Fruit fly (Drosophila melanogaster) whole organism, embryonic: ENCODE measurements around the gene CG17207.

Source experiments
- Adf1 ChIP-seq: fragments of 200-800 bp; sonication (Bioruptor generic); IDR thresholded peaks from 2 replicates; pipeline ENCODE4 v1.3.6; 2022; ENCODE audit warnings: missing biosample characterization, missing genetic modification characterization
- BtbVII ChIP-seq: fragments of 200-800 bp; sonication (Bioruptor generic); optimal IDR thresholded peaks from 3 replicates; lab custom pipeline; 2017; ENCODE audit warnings: missing biosample characterization, mild to moderate bottlenecking, missing genetic modification characterization
- CG1024 ChIP-seq: fragments of 200-800 bp; sonication (Bioruptor generic); IDR thresholded peaks from 2 replicates; pipeline ENCODE4 v1.3.6; 2022; ENCODE audit warnings: missing biosample characterization, missing genetic modification characterization
- CG11247 ChIP-seq: fragments of 200-800 bp; sonication (Bioruptor generic); IDR thresholded peaks from 2 replicates; pipeline ENCODE4 v1.3.6; 2022; ENCODE audit warnings: missing biosample characterization, missing genetic modification characterization
- CG12104 ChIP-seq: fragments of 200-800 bp; sonication (Bioruptor generic); optimal IDR thresholded peaks from 3 replicates; lab custom pipeline; 2016; ENCODE audit warnings: missing biosample characterization, missing genetic modification characterization
- CG12155 ChIP-seq: fragments of 200-800 bp; sonication (Bioruptor generic); optimal IDR thresholded peaks from 3 replicates; lab custom pipeline; 2016; ENCODE audit warnings: missing biosample characterization, missing genetic modification characterization
- CG15073 ChIP-seq: fragments of 200-800 bp; sonication (Bioruptor generic); optimal IDR thresholded peaks from 2 replicates; lab custom pipeline; 2016; ENCODE audit warnings: missing biosample characterization, missing genetic modification characterization
- CG15514 ChIP-seq: fragments of 200-800 bp; sonication (Bioruptor generic); optimal IDR thresholded peaks from 3 replicates; lab custom pipeline; 2017; ENCODE audit warnings: missing biosample characterization, missing genetic modification characterization, mild to moderate bottlenecking, moderate library complexity, missing genetic modification reagents
- CG16813 ChIP-seq: fragments of 200-800 bp; sonication (Bioruptor generic); IDR thresholded peaks from 3 replicates; pipeline ENCODE4 v1.3.6; 2022; ENCODE audit warnings: missing biosample characterization, missing genetic modification characterization; ENCODE audit not compliant: partially characterized antibody
- CG17612 ChIP-seq: fragments of 200-800 bp; sonication (Bioruptor generic); IDR thresholded peaks from 2 replicates; pipeline ENCODE4 v1.3.6; 2022; ENCODE audit warnings: missing biosample characterization, missing genetic modification characterization
- CG18764 ChIP-seq: fragments of 200-800 bp; sonication (Bioruptor generic); optimal IDR thresholded peaks from 3 replicates; lab custom pipeline; 2016; ENCODE audit warnings: missing biosample characterization, missing genetic modification characterization
- CG3065 ChIP-seq: fragments of 200-800 bp; sonication (Bioruptor generic); optimal IDR thresholded peaks from 2 replicates; lab custom pipeline; 2016; ENCODE audit warnings: missing biosample characterization, missing genetic modification characterization
- CG32767 ChIP-seq: fragments of 200-800 bp; sonication (Bioruptor generic); IDR thresholded peaks from 2 replicates; pipeline ENCODE4 v1.3.6; 2022; ENCODE audit warnings: missing biosample characterization, missing genetic modification characterization
- CG34224 ChIP-seq: fragments of 200-800 bp; sonication (Bioruptor generic); IDR thresholded peaks from 3 replicates; pipeline ENCODE4 v1.3.6; 2022; ENCODE audit warnings: missing biosample characterization, missing genetic modification characterization; ENCODE audit not compliant: partially characterized antibody
- CG4820 ChIP-seq: fragments of 200-800 bp; sonication (Bioruptor generic); optimal IDR thresholded peaks from 3 replicates; lab custom pipeline; 2016; ENCODE audit warnings: missing biosample characterization, missing genetic modification characterization
- CG6272 ChIP-seq: fragments of 200-800 bp; sonication (Bioruptor generic); IDR thresholded peaks from 2 replicates; pipeline ENCODE4 v1.3.6; 2022; ENCODE audit warnings: missing biosample characterization, missing genetic modification characterization
- CG6813 ChIP-seq: fragments of 200-800 bp; sonication (Bioruptor generic); optimal IDR thresholded peaks from 2 replicates; lab custom pipeline; 2017; ENCODE audit warnings: missing biosample characterization, missing genetic modification characterization, mild to moderate bottlenecking, moderate library complexity, missing genetic modification reagents
- CG7271 ChIP-seq: fragments of 200-800 bp; sonication (Bioruptor generic); optimal IDR thresholded peaks from 2 replicates; lab custom pipeline; 2018; ENCODE audit warnings: missing biosample characterization, mild to moderate bottlenecking, missing genetic modification characterization, moderate library complexity
- CG7963 ChIP-seq: fragments of 200-800 bp; sonication (Bioruptor generic); IDR thresholded peaks from 3 replicates; pipeline ENCODE4 v1.3.6; 2022; ENCODE audit warnings: missing biosample characterization, missing genetic modification characterization; ENCODE audit not compliant: partially characterized antibody
- CG8089 ChIP-seq: fragments of 200-800 bp; sonication (Bioruptor generic); optimal IDR thresholded peaks from 3 replicates; lab custom pipeline; 2016; ENCODE audit warnings: missing biosample characterization, missing genetic modification characterization
- Camta ChIP-seq: fragments of 200-800 bp; sonication (Bioruptor generic); optimal IDR thresholded peaks from 2 replicates; lab custom pipeline; 2016; ENCODE audit warnings: missing biosample characterization, missing genetic modification characterization
- D ChIP-seq, 2 experiments: fragments of 200-800 bp in 1 of 2; fragments of >200 bp in 1 of 2; sonication (Bioruptor generic) in 1 of 2; optimal IDR thresholded peaks; 2 replicates in 1 of 2; 3 replicates in 1 of 2; lab custom pipeline; 2017; ENCODE audit warnings: mild to moderate bottlenecking in 1 of 2, missing biosample characterization in 1 of 2, missing genetic modification characterization in 1 of 2, missing genetic modification reagents in 1 of 2
- Dad ChIP-seq: fragments of 200-800 bp; sonication (Bioruptor generic); optimal IDR thresholded peaks from 3 replicates; lab custom pipeline; 2016; ENCODE audit warnings: missing biosample characterization, missing genetic modification characterization
- Dip2 ChIP-seq: fragments of 200-800 bp; sonication (Bioruptor generic); IDR thresholded peaks from 2 replicates; pipeline ENCODE4 v1.3.6; 2022; ENCODE audit warnings: missing biosample characterization, missing genetic modification characterization
- Dip3 ChIP-seq: fragments of 200-800 bp; sonication (Bioruptor generic); optimal IDR thresholded peaks from 3 replicates; lab custom pipeline; 2016; ENCODE audit warnings: missing biosample characterization, missing genetic modification characterization
- Doc3 ChIP-seq: fragments of 200-800 bp; sonication (Bioruptor generic); IDR thresholded peaks from 3 replicates; pipeline ENCODE4 v1.3.6; 2022; ENCODE audit warnings: missing biosample characterization, missing genetic modification characterization; ENCODE audit not compliant: partially characterized antibody
- Lhr ChIP-seq: fragments of 200-800 bp; sonication (Bioruptor generic); optimal IDR thresholded peaks from 3 replicates; lab custom pipeline; 2017; ENCODE audit warnings: mild to moderate bottlenecking, missing biosample characterization, missing genetic modification reagents, missing genetic modification characterization
- Med ChIP-seq: fragments of 200-800 bp; sonication (Bioruptor generic); peaks from one replicate; lab custom pipeline; 2016; ENCODE audit warnings: missing biosample characterization, missing genetic modification characterization, mild to moderate bottlenecking, inconsistent platforms, moderate library complexity
- NFAT ChIP-seq: fragments of 200-800 bp; sonication (Bioruptor generic); IDR thresholded peaks from 2 replicates; pipeline ENCODE4 v1.3.6; 2022; ENCODE audit warnings: missing biosample characterization, missing genetic modification characterization
- Nf-YC ChIP-seq: fragments of 200-800 bp; optimal IDR thresholded peaks from 3 replicates; lab custom pipeline; 2019; ENCODE audit warnings: missing biosample characterization, mild to moderate bottlenecking, missing genetic modification characterization, moderate library complexity
- NfI ChIP-seq: fragments of 200-800 bp; sonication (Bioruptor generic); optimal IDR thresholded peaks from 3 replicates; lab custom pipeline; 2018; ENCODE audit warnings: missing biosample characterization, mild to moderate bottlenecking, missing genetic modification characterization, moderate library complexity
- Opbp ChIP-seq: fragments of 200-800 bp; sonication (Bioruptor generic); IDR thresholded peaks from 3 replicates; pipeline ENCODE4 v1.3.6; 2022; ENCODE audit warnings: missing biosample characterization, missing genetic modification characterization; ENCODE audit not compliant: partially characterized antibody
- Scr ChIP-seq: fragments of 200-800 bp; sonication (Bioruptor generic); IDR thresholded peaks from 2 replicates; pipeline ENCODE4 v1.3.6; 2022; ENCODE audit warnings: missing biosample characterization, missing genetic modification characterization; ENCODE audit not compliant: partially characterized antibody
- Ssrp ChIP-seq: fragments of 200-800 bp; sonication (Bioruptor generic); optimal IDR thresholded peaks from 2 replicates; lab custom pipeline; 2018; ENCODE audit warnings: missing biosample characterization, mild to moderate bottlenecking, missing genetic modification characterization, moderate library complexity
- bbx ChIP-seq: fragments of 200-800 bp; sonication (Bioruptor generic); IDR thresholded peaks from 2 replicates; pipeline ENCODE4 v1.3.6; 2022; ENCODE audit warnings: missing biosample characterization, missing genetic modification characterization; ENCODE audit not compliant: partially characterized antibody
- bowl ChIP-seq: fragments of 200-800 bp; sonication (Bioruptor generic); IDR thresholded peaks from 2 replicates; pipeline ENCODE4 v1.3.6; 2022; ENCODE audit warnings: missing biosample characterization, missing genetic modification characterization
- crc ChIP-seq: fragments of 200-800 bp; sonication (Bioruptor generic); optimal IDR thresholded peaks from 2 replicates; lab custom pipeline; 2016; ENCODE audit warnings: missing biosample characterization, missing genetic modification characterization
- dysf ChIP-seq: fragments of 200-800 bp; sonication (Bioruptor generic); IDR thresholded peaks from 3 replicates; pipeline ENCODE4 v1.3.6; 2022; ENCODE audit warnings: missing biosample characterization, missing genetic modification characterization
- ken ChIP-seq: fragments of 200-800 bp; sonication (Bioruptor generic); IDR thresholded peaks from 3 replicates; pipeline ENCODE4 v1.3.6; 2022; ENCODE audit warnings: missing biosample characterization, missing genetic modification characterization
- lola ChIP-seq, 3 experiments: fragments of >200 bp in 2 of 3; fragments of 200-800 bp in 1 of 3; sonication (Bioruptor generic) in 1 of 3; optimal IDR thresholded peaks; 2 replicates each; lab custom pipeline; 2017 to 2019; ENCODE audit warnings: missing biosample characterization in 3 of 3, missing genetic modification characterization in 3 of 3, mild to moderate bottlenecking in 1 of 3, moderate library complexity in 1 of 3
- pan ChIP-seq, 4 experiments: fragments of >200 bp in 3 of 4; fragments of 200-800 bp in 1 of 4; sonication (Bioruptor generic) in 1 of 4; optimal IDR thresholded peaks in 3 of 4; IDR thresholded peaks in 1 of 4; 2 replicates each; pipeline versions ENCODE4 v1.3.6 to Lab custom; 2017 to 2022; ENCODE audit warnings: missing biosample characterization in 2 of 4, missing genetic modification characterization in 2 of 4, mixed read lengths in 1 of 4
- pros ChIP-seq: fragments of 200-800 bp; sonication (Bioruptor generic); optimal IDR thresholded peaks from 3 replicates; lab custom pipeline; 2019; ENCODE audit warnings: missing biosample characterization, mild to moderate bottlenecking, missing genetic modification characterization, moderate library complexity
- slou ChIP-seq: fragments of 200-800 bp; sonication (Bioruptor generic); optimal IDR thresholded peaks from 3 replicates; lab custom pipeline; 2016; ENCODE audit warnings: missing biosample characterization, missing genetic modification characterization
- stwl ChIP-seq: fragments of 200-800 bp; sonication (Bioruptor generic); optimal IDR thresholded peaks from 3 replicates; lab custom pipeline; 2018; ENCODE audit warnings: missing biosample characterization, mild to moderate bottlenecking, missing genetic modification characterization, moderate library complexity
- trem ChIP-seq: fragments of 200-800 bp; optimal IDR thresholded peaks from 3 replicates; lab custom pipeline; 2019; ENCODE audit warnings: missing biosample characterization, mild to moderate bottlenecking, missing genetic modification characterization, moderate library complexity
- vnd ChIP-seq: fragments of 200-800 bp; sonication (Bioruptor generic); IDR thresholded peaks from 3 replicates; pipeline ENCODE4 v1.3.6; 2022; ENCODE audit warnings: missing biosample characterization, missing genetic modification characterization; ENCODE audit not compliant: partially characterized antibody
- wek ChIP-seq: fragments of 200-800 bp; sonication (Bioruptor generic); optimal IDR thresholded peaks from 3 replicates; lab custom pipeline; 2018; ENCODE audit warnings: missing biosample characterization, mild to moderate bottlenecking, missing genetic modification characterization, moderate library complexity
- zf30C ChIP-seq: fragments of 200-800 bp; sonication (Bioruptor generic); optimal IDR thresholded peaks from 3 replicates; lab custom pipeline; 2018; ENCODE audit warnings: missing biosample characterization, mild to moderate bottlenecking, missing genetic modification characterization

Gene CG17207

DNA sequence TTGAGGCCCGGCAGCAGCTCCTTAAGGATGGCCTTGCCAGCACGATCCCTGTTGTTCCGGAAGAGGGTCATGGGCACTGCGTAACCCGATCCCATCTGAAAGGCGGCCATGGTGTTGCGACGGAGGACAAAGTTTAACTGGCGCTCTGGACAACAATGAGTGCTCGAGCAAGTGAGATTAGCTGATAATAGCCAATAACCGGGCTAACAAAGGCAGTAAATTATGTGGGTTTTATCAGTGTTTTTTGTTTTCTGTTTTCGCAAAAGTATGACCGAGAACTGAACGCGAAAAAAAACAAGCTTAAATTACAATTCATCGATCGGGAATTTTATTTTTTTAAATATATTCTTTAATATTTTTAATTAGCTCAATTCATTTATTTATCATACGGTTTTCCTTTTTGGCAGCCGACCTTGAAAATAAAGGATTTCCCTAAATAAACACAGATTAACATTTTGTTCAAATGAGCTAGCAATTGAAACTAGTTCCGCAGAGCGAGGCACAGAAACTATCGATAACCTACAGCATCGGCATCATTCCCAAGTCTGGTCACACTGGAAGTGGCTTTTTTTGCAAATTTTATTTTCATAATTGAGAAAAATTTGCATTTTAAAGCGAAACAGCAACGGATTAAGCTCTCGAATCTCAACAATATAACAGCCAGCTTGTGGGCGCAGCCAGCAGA, 25.5 kb downstream of the CG17207 start, which contains the start of the genes Dip-C and pps (continued):
- TF ChIP-seq zf30C (GFP tag; lab: Kevin White, UChicago) (no peak), Opbp (peak; percentile 70), slou (GFP tag; lab: Kevin White, UChicago) (no peak), CG12104 (GFP tag; lab: Kevin White, UChicago) (peak; percentile 12), D (optimal IDR thresholded peaks at IDR 0.05; lab: Kevin White, UChicago) (no peak), D (GFP tag; optimal IDR thresholded peaks at IDR 0.05; lab: Kevin White, UChicago) (no peak), Camta (GFP tag; lab: Kevin White, UChicago) (no peak), bbx (GFP tag; lab: Robert Waterston, UW) (peak; percentile 80), Lhr (GFP tag; lab: Kevin White, UChicago) (no peak), CG6813 (GFP tag; lab: Kevin White, UChicago) (no peak), dysf (GFP tag; lab: Robert Waterston, UW) (no peak), CG11247 (GFP tag; lab: Robert Waterston, UW) (no peak), CG1024 (no peak), CG3065 (GFP tag; lab: Kevin White, UChicago) (no peak), pros (GFP tag; lab: Kevin White, UChicago) (no peak), Nf-YC (tag; lab: Kevin White, UChicago) (no peak), Doc3 (GFP tag; lab: Robert Waterston, UW) (peak; percentile 65; the same call in 2 of the 3 replicates), Dad (GFP tag; lab: Kevin White, UChicago) (no peak), wek (GFP tag; lab: Kevin White, UChicago) (peak; percentile 13), Dip3 (no peak), CG17612 (GFP tag; lab: Robert Waterston, UW) (no peak), Dip2 (GFP tag; lab: Robert Waterston, UW) (no peak), ken (GFP tag; lab: Robert Waterston, UW) (no peak), NfI (GFP tag; lab: Kevin White, UChicago) (no peak), bowl (no peak), stwl (tag; lab: Kevin White, UChicago) (peak; percentile 91), lola (GFP tag; optimal IDR thresholded peaks at IDR 0.05; lab: Kevin White, UChicago) (no peak), CG8089 (no peak), CG6272 (GFP tag; lab: Robert Waterston, UW) (no peak), CG15514 (GFP tag; lab: Kevin White, UChicago) (peak; percentile 99), Med (GFP tag; lab: Kevin White, UChicago) (peak; percentile 44), NFAT (GFP tag; lab: Robert Waterston, UW) (no peak), CG7271 (tag; lab: Kevin White, UChicago) (no peak), CG32767 (GFP tag; lab: Robert Waterston, UW) (no peak), Adf1 (no peak), BtbVII (GFP tag; lab: Kevin White, UChicago) (no peak), CG12155 (no peak), trem (tag; lab: Kevin White, UChicago) (peak; percentile 57), CG7963 (GFP tag; lab: Robert Waterston, UW) (peak; percentile 39; the same call in 1 of the 3 replicates), CG4820 (GFP tag; lab: Kevin White, UChicago) (no peak), CG15073 (GFP tag; lab: Kevin White, UChicago) (no peak), crc (no peak), CG34224 (peak; percentile 70), CG18764 (GFP tag; lab: Kevin White, UChicago) (no peak), Ssrp (tag; lab: Kevin White, UChicago) (no peak), vnd (peak; percentile 58; the same call in 2 of the 3 replicates), Scr (GFP tag; lab: Robert Waterston, UW) (peak; percentile 76), CG16813 (GFP tag; lab: Robert Waterston, UW) (peak; percentile 70), pan (optimal IDR thresholded peaks at IDR 0.05; lab: Kevin White, UChicago) (no peak), pan (GFP tag; optimal IDR thresholded peaks at IDR 0.05 in 1 of 2, IDR thresholded peaks at IDR 0.05 in 1 of 2) (peak in 1 of 2 experiments; percentile 9)
